Worm (Caenorhabditis elegans) whole organism, L2 larva: Measurements from ENCODE around the gene sel-1.
A peak's percentile ranks its signal among the peaks of the same experiment; 100 is the strongest.

Source experiments
- ZK546.5 ChIP-seq: sonication (generic microtip); optimal IDR thresholded peaks from 2 replicates; lab custom pipeline; 2017; ENCODE audit warnings: missing biosample characterization, missing genetic modification characterization
- aly-2 ChIP-seq: fragments of 150-350 bp; optimal IDR thresholded peaks from 2 replicates; lab custom pipeline; 2014; ENCODE audit warnings: missing biosample characterization, missing genetic modification characterization
- ama-1 ChIP-seq: fragments of 150-350 bp; optimal IDR thresholded peaks from 2 replicates; lab custom pipeline; 2018; ENCODE audit warnings: inconsistent platforms
- ceh-82 ChIP-seq: fragments of 150-350 bp; optimal IDR thresholded peaks from 2 replicates; lab custom pipeline; 2014; ENCODE audit warnings: missing biosample characterization, missing genetic modification characterization
- egl-27 ChIP-seq: sonication (generic microtip); optimal IDR thresholded peaks from 3 replicates; lab custom pipeline; 2017; ENCODE audit warnings: missing biosample characterization, missing genetic modification reagents, missing genetic modification characterization
- elt-1 ChIP-seq: fragments of 150-350 bp; optimal IDR thresholded peaks from 2 replicates; lab custom pipeline; 2014; ENCODE audit warnings: missing biosample characterization, missing genetic modification characterization
- fos-1 ChIP-seq: fragments of 150-350 bp; optimal IDR thresholded peaks from 2 replicates; lab custom pipeline; 2014; ENCODE audit warnings: missing biosample characterization, missing genetic modification characterization
- gmeb-1 ChIP-seq: fragments of 150-350 bp; optimal IDR thresholded peaks from 2 replicates; lab custom pipeline; 2014; ENCODE audit warnings: missing biosample characterization, missing genetic modification characterization
- nhr-12 ChIP-seq: fragments of 150-350 bp; optimal IDR thresholded peaks from 2 replicates; lab custom pipeline; 2014; ENCODE audit warnings: missing biosample characterization, missing genetic modification characterization
- nhr-21 ChIP-seq: fragments of 150-350 bp; optimal IDR thresholded peaks from 2 replicates; lab custom pipeline; 2014; ENCODE audit warnings: missing biosample characterization, missing genetic modification characterization
- nhr-237 ChIP-seq: fragments of 150-350 bp; optimal IDR thresholded peaks from 2 replicates; lab custom pipeline; 2014; ENCODE audit warnings: missing biosample characterization, missing genetic modification characterization
- nhr-77 ChIP-seq: fragments of 150-350 bp; optimal IDR thresholded peaks from 2 replicates; lab custom pipeline; 2014; ENCODE audit warnings: missing biosample characterization, missing genetic modification characterization
- skn-1 ChIP-seq: sonication (generic microtip); optimal IDR thresholded peaks from 2 replicates; lab custom pipeline; 2017; ENCODE audit warnings: missing biosample characterization, missing genetic modification characterization

DNA sequence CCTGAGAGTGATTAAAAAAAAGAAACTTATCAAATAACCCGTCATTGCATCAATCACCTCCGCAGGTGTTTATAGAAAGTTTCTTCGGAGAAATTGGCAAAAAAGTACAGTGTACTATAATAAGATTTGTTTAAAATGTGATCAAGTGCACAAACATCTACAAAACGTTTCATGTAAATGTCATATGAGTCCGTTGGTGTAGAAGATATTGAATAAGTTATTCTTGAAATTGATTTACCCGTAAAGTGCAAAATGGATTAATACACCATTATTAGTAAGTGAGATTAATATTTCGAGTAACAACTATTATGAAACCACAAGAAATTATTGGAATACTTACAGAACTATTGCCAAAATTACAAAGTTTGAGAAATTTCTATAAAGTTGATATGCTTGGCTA, 29.4 kb upstream of the sel-1 start:
- TF ChIP-seq gmeb-1: no peak
- TF ChIP-seq fos-1 (tag; lab: Kevin White, UChicago): peak; percentile 46
- TF ChIP-seq skn-1 (tag; lab: Kevin White, UChicago): no peak
- TF ChIP-seq nhr-12 (tag; lab: Kevin White, UChicago): no peak
- TF ChIP-seq ceh-82 (tag; lab: Kevin White, UChicago): no peak
- peak; percentile 39 for TF ChIP-seq nhr-21 (tag; lab: Kevin White, UChicago)
- no peak for TF ChIP-seq aly-2 (tag; lab: Kevin White, UChicago)
- no peak for TF ChIP-seq egl-27
- no peak for TF ChIP-seq elt-1 (tag; lab: Kevin White, UChicago)
- TF ChIP-seq ama-1: no peak
- no peak for TF ChIP-seq nhr-77 (tag; lab: Kevin White, UChicago)
- TF ChIP-seq nhr-237 (tag; lab: Kevin White, UChicago): no peak
- TF ChIP-seq ZK546.5 (tag; lab: Kevin White, UChicago): no peak
